Worm (Caenorhabditis elegans) whole organism, mixed stage, embryonic: ENCODE results near the gene sma-3.

Source experiments
- M03D4.4 ChIP-seq: sonication (generic microtip); optimal IDR thresholded peaks from 2 replicates; lab custom pipeline; 2017; ENCODE audit warnings: mild to moderate bottlenecking, missing genetic modification characterization, missing compliant biosample characterization
- bed-3 ChIP-seq: fragments of 200-800 bp; sonication (Bioruptor generic); optimal IDR thresholded peaks from 3 replicates; lab custom pipeline; 2018; ENCODE audit warnings: mild to moderate bottlenecking, missing genetic modification characterization, moderate library complexity, missing compliant biosample characterization
- blmp-1 ChIP-seq: fragments of 150-350 bp; optimal IDR thresholded peaks from 2 replicates; lab custom pipeline; 2014; ENCODE audit warnings: missing biosample characterization, missing genetic modification characterization
- ceh-39 ChIP-seq: fragments of 150-350 bp; optimal IDR thresholded peaks from 2 replicates; lab custom pipeline; 2014; ENCODE audit warnings: missing biosample characterization, missing genetic modification characterization
- ceh-43 ChIP-seq: fragments of 200-800 bp; sonication (Bioruptor generic); optimal IDR thresholded peaks from 2 replicates; lab custom pipeline; 2018; ENCODE audit warnings: mild to moderate bottlenecking, missing genetic modification characterization, moderate library complexity, missing compliant biosample characterization
- ceh-83 ChIP-seq: fragments of 200-800 bp; sonication (Bioruptor generic); optimal IDR thresholded peaks from 2 replicates; lab custom pipeline; 2018; ENCODE audit warnings: mild to moderate bottlenecking, missing genetic modification characterization, missing compliant biosample characterization
- elt-1 ChIP-seq: sonication (generic microtip); optimal IDR thresholded peaks from 2 replicates; lab custom pipeline; 2017; ENCODE audit warnings: missing genetic modification characterization, mild to moderate bottlenecking, missing compliant biosample characterization, antibody characterized with exemption, moderate library complexity, borderline replicate concordance; ENCODE audit not compliant: insufficient read depth
- elt-3 ChIP-seq: fragments of 150-350 bp; optimal IDR thresholded peaks from 2 replicates; lab custom pipeline; 2014; ENCODE audit warnings: missing biosample characterization, missing genetic modification characterization
- flh-1 ChIP-seq: fragments of 200-800 bp; sonication (Bioruptor generic); optimal IDR thresholded peaks from 2 replicates; lab custom pipeline; 2018; ENCODE audit warnings: mild to moderate bottlenecking, missing genetic modification characterization, moderate library complexity, missing compliant biosample characterization
- ham-2 ChIP-seq: fragments of 200-800 bp; sonication (Bioruptor generic); optimal IDR thresholded peaks from 2 replicates; lab custom pipeline; 2018; ENCODE audit warnings: mild to moderate bottlenecking, missing genetic modification characterization, missing compliant biosample characterization
- lin-13 ChIP-seq: fragments of 150-350 bp; optimal IDR thresholded peaks from 2 replicates; lab custom pipeline; 2014; ENCODE audit warnings: missing biosample characterization, missing genetic modification characterization
- lin-32 ChIP-seq: fragments of 200-800 bp; sonication (Bioruptor generic); optimal IDR thresholded peaks from 2 replicates; lab custom pipeline; 2018; ENCODE audit warnings: mild to moderate bottlenecking, missing genetic modification characterization, missing compliant biosample characterization
- lsy-2 ChIP-seq: fragments of 150-350 bp; optimal IDR thresholded peaks from 2 replicates; lab custom pipeline; 2014; ENCODE audit warnings: missing biosample characterization, missing genetic modification characterization
- mab-5 ChIP-seq: fragments of 150-350 bp; optimal IDR thresholded peaks from 2 replicates; lab custom pipeline; 2014; ENCODE audit warnings: missing biosample characterization, missing genetic modification characterization
- mep-1 ChIP-seq: fragments of 150-350 bp; optimal IDR thresholded peaks from 2 replicates; lab custom pipeline; 2017; ENCODE audit warnings: missing biosample characterization, missing genetic modification reagents, missing genetic modification characterization, inconsistent platforms
- mls-2 ChIP-seq: sonication (generic microtip); optimal IDR thresholded peaks from 2 replicates; lab custom pipeline; 2016; ENCODE audit warnings: mild to moderate bottlenecking, missing genetic modification characterization, moderate library complexity, missing compliant biosample characterization
- nhr-12 ChIP-seq: fragments of 150-350 bp; optimal IDR thresholded peaks from 2 replicates; lab custom pipeline; 2014; ENCODE audit warnings: missing biosample characterization, missing genetic modification characterization
- nhr-2 ChIP-seq: fragments of 150-350 bp; optimal IDR thresholded peaks from 2 replicates; lab custom pipeline; 2014; ENCODE audit warnings: missing biosample characterization, missing genetic modification characterization
- nhr-237 ChIP-seq: fragments of 150-350 bp; optimal IDR thresholded peaks from 2 replicates; lab custom pipeline; 2014; ENCODE audit warnings: missing biosample characterization, missing genetic modification characterization
- nhr-28 ChIP-seq: fragments of 150-350 bp; optimal IDR thresholded peaks from 2 replicates; lab custom pipeline; 2014; ENCODE audit warnings: missing biosample characterization, missing genetic modification characterization
- nhr-76 ChIP-seq: sonication (generic microtip); optimal IDR thresholded peaks from 2 replicates; lab custom pipeline; 2017; ENCODE audit warnings: missing biosample characterization, missing genetic modification characterization
- pha-4 ChIP-seq: fragments of 150-350 bp; optimal IDR thresholded peaks from 2 replicates; lab custom pipeline; 2018; ENCODE audit warnings: missing biosample characterization, missing genetic modification reagents, missing genetic modification characterization
- snpc-4 ChIP-seq: fragments of 150-350 bp; optimal IDR thresholded peaks from 2 replicates; lab custom pipeline; 2014; ENCODE audit warnings: missing biosample characterization, missing genetic modification characterization
- sptf-1 ChIP-seq: sonication (generic microtip); optimal IDR thresholded peaks from 2 replicates; lab custom pipeline; 2017; ENCODE audit warnings: mild to moderate bottlenecking, missing genetic modification characterization, moderate library complexity, missing compliant biosample characterization
- tbx-8 ChIP-seq: fragments of 200-800 bp; sonication (Bioruptor generic); optimal IDR thresholded peaks from 2 replicates; lab custom pipeline; 2018; ENCODE audit warnings: mild to moderate bottlenecking, missing genetic modification characterization, moderate library complexity, missing compliant biosample characterization
- unc-120 ChIP-seq: sonication (generic microtip); optimal IDR thresholded peaks from 2 replicates; lab custom pipeline; 2017; ENCODE audit warnings: missing genetic modification characterization, missing compliant biosample characterization; ENCODE audit not compliant: poor library complexity, severe bottlenecking
- unc-39 ChIP-seq: fragments of 150-350 bp; optimal IDR thresholded peaks from 2 replicates; lab custom pipeline; 2014; ENCODE audit warnings: missing biosample characterization, missing genetic modification characterization
- unc-62 ChIP-seq: fragments of 150-350 bp; optimal IDR thresholded peaks from 2 replicates; lab custom pipeline; 2014; ENCODE audit warnings: missing biosample characterization, missing genetic modification reagents, missing genetic modification characterization
- zip-8 ChIP-seq: fragments of 150-350 bp; optimal IDR thresholded peaks from 2 replicates; lab custom pipeline; 2014; ENCODE audit warnings: missing biosample characterization, missing genetic modification characterization
- ztf-11 ChIP-seq: fragments of 150-350 bp; optimal IDR thresholded peaks from 2 replicates; lab custom pipeline; 2014; ENCODE audit warnings: missing biosample characterization, missing genetic modification characterization

sma-3 gene

DNA sequence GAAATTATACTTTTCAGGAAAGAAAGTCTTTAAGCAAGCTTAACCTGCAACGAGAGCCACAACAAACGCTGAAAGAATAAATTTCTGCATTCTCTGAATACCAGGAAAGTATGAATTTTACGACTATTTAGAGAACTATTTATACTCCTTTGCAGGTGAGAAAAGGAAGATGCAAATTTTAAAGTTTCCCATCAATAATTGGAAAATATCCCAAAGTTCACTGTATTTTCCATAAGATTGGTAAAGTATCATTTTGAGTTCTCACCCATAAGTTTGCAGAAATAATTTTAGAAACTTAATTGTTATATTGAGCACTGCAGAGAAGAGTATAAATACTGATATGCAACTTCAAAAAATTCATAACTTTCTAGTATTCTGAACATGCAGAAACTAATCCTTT, 4.3 kb downstream of the sma-3 start, which contains the start of gene clec-158:
TSS of gene clec-158 (minus strand) at position 101 of the 400 bp plus-strand sequence.
- TF ChIP-seq M03D4.4 (tag; lab: Kevin White, UChicago): no peak
- TF ChIP-seq blmp-1 (tag; lab: Kevin White, UChicago): no peak
- TF ChIP-seq elt-1 (tag; lab: Kevin White, UChicago): no peak
- TF ChIP-seq nhr-76 (tag; lab: Kevin White, UChicago): no peak
- no peak for TF ChIP-seq lin-32
- no peak for TF ChIP-seq ceh-83 (GFP tag; lab: Kevin White, UChicago)
- TF ChIP-seq flh-1 (GFP tag; lab: Kevin White, UChicago): no peak
- no peak for TF ChIP-seq bed-3 (GFP tag; lab: Kevin White, UChicago)
- TF ChIP-seq mep-1 (tag; lab: Kevin White, UChicago): no peak
- TF ChIP-seq mab-5 (tag; lab: Kevin White, UChicago): no peak
- no peak for TF ChIP-seq ceh-39
- no peak for TF ChIP-seq pha-4

DNA sequence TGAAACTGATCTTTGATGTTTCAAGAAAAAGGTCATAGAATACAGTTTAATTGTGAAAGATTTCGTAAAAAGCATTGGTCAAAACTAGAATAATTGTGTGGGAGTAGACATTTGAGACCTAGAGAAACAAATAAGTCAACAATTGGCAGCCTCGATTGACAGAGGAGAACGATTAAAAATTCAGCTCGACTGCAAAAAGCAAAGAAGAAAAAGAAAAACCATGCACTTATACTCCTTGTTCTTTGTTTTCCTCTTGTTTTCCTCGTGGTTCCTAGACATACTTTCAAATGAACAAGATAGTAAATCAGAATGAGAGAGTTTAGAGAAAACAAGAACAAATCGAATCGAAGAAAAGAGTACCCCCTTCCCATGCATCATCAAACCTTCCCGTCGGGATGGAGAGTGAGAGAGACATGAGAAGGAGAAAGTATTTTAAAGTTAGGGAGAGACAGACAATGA, 6.3 kb downstream of the sma-3 start:
- TF ChIP-seq ceh-43 (GFP tag; lab: Kevin White, UChicago) (no peak), lin-32 (no peak), ceh-83 (GFP tag; lab: Kevin White, UChicago) (no peak), pha-4 (no peak), nhr-12 (tag; lab: Kevin White, UChicago) (no peak), elt-3 (tag; lab: Kevin White, UChicago) (no peak)

DNA sequence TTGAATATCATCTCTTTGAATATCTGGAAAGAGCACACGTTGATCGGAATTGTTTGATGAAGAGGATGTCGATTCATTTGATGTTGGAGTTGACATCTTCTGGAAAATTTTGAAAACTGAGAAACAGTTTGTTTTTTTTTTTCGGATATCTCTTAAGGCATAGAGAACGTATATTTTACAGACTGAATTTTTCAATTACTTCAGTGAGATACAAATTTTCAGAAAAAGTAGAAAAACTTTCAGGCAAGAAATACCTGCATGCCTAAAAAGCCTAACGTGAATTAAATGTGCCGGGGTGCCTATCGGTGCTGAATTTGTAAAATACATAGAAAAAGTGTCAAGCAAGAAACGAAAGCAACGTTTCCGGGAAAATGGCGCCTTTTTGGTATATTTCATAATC, 7.1 kb downstream of the sma-3 start, which contains the start of gene zak-1:
TSS of gene zak-1 (minus strand) at position 101 of the 400 bp plus-strand sequence.
- TF ChIP-seq nhr-76 (tag; lab: Kevin White, UChicago): no peak
- no peak for TF ChIP-seq sptf-1 (tag; lab: Kevin White, UChicago)
- TF ChIP-seq lin-32: no peak
- TF ChIP-seq nhr-28 (tag; lab: Kevin White, UChicago): no peak
- TF ChIP-seq ceh-83 (GFP tag; lab: Kevin White, UChicago): no peak

DNA sequence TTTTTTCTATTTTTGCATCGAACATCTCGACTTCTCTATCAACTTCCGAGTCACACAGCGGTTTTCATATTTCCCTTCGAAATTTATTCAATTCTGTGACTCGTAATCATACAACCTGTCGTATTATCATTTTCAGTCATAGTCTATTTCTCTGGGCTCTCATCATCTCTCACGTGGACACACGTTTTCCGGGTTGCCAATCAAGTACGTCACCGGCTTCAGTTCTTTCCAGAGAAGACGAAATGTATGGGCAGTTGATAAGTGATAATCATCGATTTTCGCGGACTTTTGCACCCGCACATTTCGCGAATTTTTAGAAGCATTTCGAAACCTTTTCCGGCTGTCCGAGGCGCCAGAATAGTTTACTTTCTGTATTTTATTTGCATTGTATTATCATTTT, 13.5 kb downstream of the sma-3 start, which contains the start of gene srv-1:
TSS of gene srv-1 (plus strand) at position 131 of the 400 bp plus-strand sequence.
- no peak for TF ChIP-seq snpc-4 (tag; lab: Kevin White, UChicago)
- no peak for TF ChIP-seq pha-4
- no peak for TF ChIP-seq nhr-76 (tag; lab: Kevin White, UChicago)
- TF ChIP-seq mep-1 (tag; lab: Kevin White, UChicago): no peak
- no peak for TF ChIP-seq M03D4.4 (tag; lab: Kevin White, UChicago)
- no peak for TF ChIP-seq nhr-2 (tag; lab: Kevin White, UChicago)
- no peak for TF ChIP-seq ztf-11
- TF ChIP-seq elt-3 (tag; lab: Kevin White, UChicago): no peak
- no peak for TF ChIP-seq zip-8
- no peak for TF ChIP-seq ham-2
- no peak for TF ChIP-seq ceh-83 (GFP tag; lab: Kevin White, UChicago)
- no peak for TF ChIP-seq unc-120 (tag; lab: Kevin White, UChicago)
- no peak for TF ChIP-seq lin-13 (tag; lab: Kevin White, UChicago)
- no peak for TF ChIP-seq lin-32

DNA sequence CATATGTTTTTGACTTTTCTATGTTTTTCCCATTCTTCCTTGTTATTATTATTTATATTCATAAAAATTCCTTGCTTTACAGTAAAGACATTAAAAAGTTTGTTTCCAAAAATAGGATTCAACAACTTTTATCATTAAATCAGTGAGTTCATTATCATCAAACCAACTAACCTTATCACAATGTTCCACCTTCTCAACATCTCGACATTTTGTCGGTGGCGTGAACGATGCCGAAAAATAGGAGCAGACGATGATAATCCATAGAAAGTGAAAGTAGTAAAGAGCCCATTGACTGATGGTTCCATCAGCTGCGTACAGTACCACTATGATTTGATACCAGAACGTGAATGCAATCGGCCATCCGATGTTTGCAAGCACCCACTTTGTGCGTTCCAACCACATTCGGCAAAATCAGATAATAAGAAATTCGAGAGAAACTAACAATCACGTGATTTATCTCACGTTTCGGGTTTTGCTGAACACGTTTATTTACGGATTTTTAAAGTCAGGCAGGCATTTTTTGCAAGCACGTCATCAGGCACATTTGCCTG, 15.0 kb downstream of the sma-3 start, which contains the start of gene dhhc-5:
TSS of gene dhhc-5 (minus strand) at position 406 of the 551 bp plus-strand sequence.
- TF ChIP-seq zip-8 (no peak), unc-39 (tag; lab: Kevin White, UChicago) (no peak), tbx-8 (GFP tag; lab: Kevin White, UChicago) (no peak), lsy-2 (tag; lab: Kevin White, UChicago) (no peak), nhr-28 (tag; lab: Kevin White, UChicago) (no peak), blmp-1 (tag; lab: Kevin White, UChicago) (no peak), sptf-1 (tag; lab: Kevin White, UChicago) (no peak), ham-2 (no peak), nhr-237 (tag; lab: Kevin White, UChicago) (no peak), unc-120 (tag; lab: Kevin White, UChicago) (no peak), elt-3 (tag; lab: Kevin White, UChicago) (no peak), nhr-76 (tag; lab: Kevin White, UChicago) (no peak)
- TF ChIP-seq, all 35 proteins: peak for 0

DNA sequence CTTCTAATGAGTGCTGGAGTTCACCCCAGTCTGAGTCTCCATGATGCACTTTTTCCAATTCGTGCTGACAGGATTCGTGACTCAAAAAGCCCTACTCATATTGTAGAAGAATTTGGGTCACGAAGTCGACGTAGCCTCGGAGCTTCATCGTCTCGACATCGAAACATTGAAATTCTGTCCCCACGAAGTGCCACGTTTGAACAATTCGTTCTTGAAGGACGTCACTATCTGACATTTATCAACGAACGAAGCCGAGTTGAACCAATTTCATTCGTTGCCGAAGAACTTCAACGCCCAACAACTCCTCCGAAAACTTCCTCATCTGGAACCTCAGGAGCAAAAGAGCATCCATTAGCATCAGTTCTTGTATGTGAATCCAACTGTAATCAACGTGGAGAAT, 24.7 kb downstream of the sma-3 start:
- TF ChIP-seq blmp-1 (tag; lab: Kevin White, UChicago) (no peak), lin-13 (tag; lab: Kevin White, UChicago) (no peak), sptf-1 (tag; lab: Kevin White, UChicago) (no peak), mls-2 (no peak), nhr-76 (tag; lab: Kevin White, UChicago) (no peak), snpc-4 (tag; lab: Kevin White, UChicago) (no peak), unc-39 (tag; lab: Kevin White, UChicago) (no peak), unc-120 (tag; lab: Kevin White, UChicago) (no peak), bed-3 (GFP tag; lab: Kevin White, UChicago) (no peak), tbx-8 (GFP tag; lab: Kevin White, UChicago) (no peak), unc-62 (GFP tag; lab: Kevin White, UChicago) (no peak), elt-3 (tag; lab: Kevin White, UChicago) (no peak), zip-8 (no peak), ham-2 (no peak), ceh-83 (GFP tag; lab: Kevin White, UChicago) (no peak)
